Worm (Caenorhabditis elegans): ENCODE measurements around the gene B0285.3.

DNA sequence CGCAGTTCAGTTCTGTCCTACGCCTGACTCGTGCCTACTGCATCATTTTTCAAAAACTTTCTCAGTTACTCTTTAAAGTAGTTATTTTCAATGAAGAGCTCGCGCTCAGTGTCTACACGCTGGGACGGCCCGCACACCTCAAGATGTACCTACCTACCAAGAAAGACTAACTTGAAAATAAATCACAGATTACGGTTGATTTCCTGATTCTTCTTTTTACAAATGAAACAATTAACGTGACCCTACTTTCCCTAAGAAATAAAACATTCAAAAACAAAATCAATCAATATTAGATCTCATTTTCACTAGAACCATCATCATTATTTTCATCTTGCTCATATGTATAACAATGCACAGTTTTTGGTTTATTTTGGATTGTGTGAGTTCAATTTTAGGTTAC is 21.7 kb downstream of the B0285.3 start, which contains the start of gene H38K22.7:
- TF ChIP-seq dpl-1 (GFP tag; optimal IDR thresholded peaks at IDR 0.05) (no peak), fos-1 (tag; optimal IDR thresholded peaks at IDR 0.05) (no peak), elt-2 (tag; optimal IDR thresholded peaks at IDR 0.05) (no peak), egl-27 (tag; optimal IDR thresholded peaks at IDR 0.05) (no peak), zip-4 (GFP tag; optimal IDR thresholded peaks at IDR 0.05) (no peak), zag-1 (tag; optimal IDR thresholded peaks at IDR 0.05) (no peak)

All from whole organism, L1 larva.